Worm (Caenorhabditis elegans): ENCODE measurements around the gene lec-4.
A peak's percentile ranks its signal among the peaks of the same experiment; 100 is the strongest.

The lec-4 gene

ce11 chrIII:3820134-3820533 is 47.0 kb upstream of the lec-4 start (continued):
- TF ChIP-seq lsl-1 (GFP tag; optimal IDR thresholded peaks at IDR 0.05) (no peak), zim-3 (tag; optimal IDR thresholded peaks at IDR 0.05) (no peak), snpc-1.3 (tag; optimal IDR thresholded peaks at IDR 0.05; ENCODE audit: insufficient read depth) (no peak), nhr-90 (tag; optimal IDR thresholded peaks at IDR 0.05) (no peak), T26A5.8 (tag; optimal IDR thresholded peaks at IDR 0.05) (no peak), madf-3 (GFP tag; IDR thresholded peaks at IDR 0.05) (no peak), madf-8 (GFP tag; conservative IDR thresholded peaks at IDR 0.05) (no peak), hsf-1 (GFP tag; IDR thresholded peaks at IDR 0.05) (no peak), hmg-20 (GFP tag; IDR thresholded peaks at IDR 0.05) (no peak), athp-1 (tag; optimal IDR thresholded peaks at IDR 0.05) (no peak), F57C9.4 (tag; optimal IDR thresholded peaks at IDR 0.05) (no peak), ztf-26 (tag; optimal IDR thresholded peaks at IDR 0.05) (no peak), let-607 (tag; optimal IDR thresholded peaks at IDR 0.05) (no peak), ceh-100 (GFP tag; IDR thresholded peaks at IDR 0.05) (no peak), sptf-2 (GFP tag; optimal IDR thresholded peaks at IDR 0.05) (no peak), lin-40 (tag; optimal IDR thresholded peaks at IDR 0.05) (no peak), F33H1.4 (GFP tag; IDR thresholded peaks at IDR 0.05) (no peak), F57A8.1 (GFP tag; optimal IDR thresholded peaks at IDR 0.05) (no peak), egrh-3 (GFP tag; IDR thresholded peaks at IDR 0.05) (0 out of 2 replicates have a peak, but pooled peaks have one; percentile 29), T07F8.4 (tag; optimal IDR thresholded peaks at IDR 0.05) (no peak), dpff-1 (tag; optimal IDR thresholded peaks at IDR 0.05) (no peak), attf-3 (GFP tag; conservative IDR thresholded peaks at IDR 0.05) (0 out of 2 replicates have a peak, but pooled peaks have one; percentile 23), fkh-3 (tag; optimal IDR thresholded peaks at IDR 0.05) (no peak), sdz-38 (tag; optimal IDR thresholded peaks at IDR 0.05) (no peak), ztf-25 (GFP tag; IDR thresholded peaks at IDR 0.05) (no peak), hrde-1 (tag; optimal IDR thresholded peaks at IDR 0.05; ENCODE audit: borderline replicate concordance) (no peak), ztf-6 (GFP tag; IDR thresholded peaks at IDR 0.05) (0 out of 2 replicates have a peak, but pooled peaks have one; percentile 40), C06A6.2 (GFP tag; conservative IDR thresholded peaks at IDR 0.05) (0 out of 2 replicates have a peak, but pooled peaks have one; percentile 26), F10E7.11 (tag; optimal IDR thresholded peaks at IDR 0.05) (no peak), mel-28 (tag; optimal IDR thresholded peaks at IDR 0.05; ENCODE audit: borderline replicate concordance) (no peak), ceh-91 (GFP tag; IDR thresholded peaks at IDR 0.05) (no peak), aptf-2 (GFP tag; conservative IDR thresholded peaks at IDR 0.05) (no peak), mxl-1 (tag; optimal IDR thresholded peaks at IDR 0.05) (no peak), ztf-18 (tag; optimal IDR thresholded peaks at IDR 0.05) (peak; percentile 40), F39B2.1 (GFP tag; IDR thresholded peaks at IDR 0.05) (no peak), nfya-1 (tag; optimal IDR thresholded peaks at IDR 0.05; ENCODE audit: borderline replicate concordance, insufficient read depth) (no peak), atf-7 (tag; optimal IDR thresholded peaks at IDR 0.05) (no peak), akir-1 (GFP tag; optimal IDR thresholded peaks at IDR 0.05) (no peak), lag-1 (GFP tag; IDR thresholded peaks at IDR 0.05) (no peak)

ce11 chrIII:3819579-3819978 is 46.5 kb upstream of the lec-4 start, which contains the start of gene dpy-27:
Gene dpy-27, minus strand, starts transcription at chrIII:3819679.
- no peak for TF ChIP-seq pha-4 (tag; optimal IDR thresholded peaks at IDR 0.05)
- no peak for TF ChIP-seq Y79H2A.3 (GFP tag; conservative IDR thresholded peaks at IDR 0.05)
- no peak for TF ChIP-seq ceh-27 (GFP tag; optimal IDR thresholded peaks at IDR 0.05)
- no peak for TF ChIP-seq rec-8 (tag; optimal IDR thresholded peaks at IDR 0.05)
- TF ChIP-seq F39B2.1 (GFP tag; IDR thresholded peaks at IDR 0.05): no peak
- TF ChIP-seq zim-3 (tag; optimal IDR thresholded peaks at IDR 0.05): no peak

Data from whole organism, young adult.